Worm (Caenorhabditis elegans) whole organism, late embryonic: Measurements from ENCODE around the gene F54B11.4.

Experiments used
- C08G9.2 ChIP-seq: sonication (generic microtip); optimal IDR thresholded peaks from 2 replicates; lab custom pipeline; 2016; ENCODE audit warnings: mild to moderate bottlenecking, missing genetic modification characterization, moderate library complexity, missing compliant biosample characterization
- ceh-31 ChIP-seq: sonication (generic microtip); optimal IDR thresholded peaks from 2 replicates; lab custom pipeline; 2016; ENCODE audit warnings: missing genetic modification characterization, missing compliant biosample characterization
- ceh-48 ChIP-seq: sonication (generic microtip); optimal IDR thresholded peaks from 2 replicates; lab custom pipeline; 2016; ENCODE audit warnings: missing genetic modification characterization, inconsistent platforms, missing compliant biosample characterization
- ceh-9 ChIP-seq: sonication (generic microtip); optimal IDR thresholded peaks from 2 replicates; lab custom pipeline; 2016; ENCODE audit warnings: mild to moderate bottlenecking, missing genetic modification characterization, inconsistent platforms, missing compliant biosample characterization
- dmd-4 ChIP-seq: sonication (generic microtip); optimal IDR thresholded peaks from 2 replicates; lab custom pipeline; 2016; ENCODE audit warnings: borderline replicate concordance, missing genetic modification characterization, missing compliant biosample characterization
- lin-11 ChIP-seq: fragments of 200-800 bp; sonication (Bioruptor generic); optimal IDR thresholded peaks from 2 replicates; lab custom pipeline; 2018; ENCODE audit warnings: mild to moderate bottlenecking, missing genetic modification characterization, missing compliant biosample characterization
- pha-4 ChIP-seq: fragments of 150-350 bp; optimal IDR thresholded peaks from 2 replicates; lab custom pipeline; 2018; ENCODE audit warnings: missing biosample characterization, missing genetic modification reagents, missing genetic modification characterization
- pros-1 ChIP-seq: fragments of 150-350 bp; optimal IDR thresholded peaks from 2 replicates; lab custom pipeline; 2014; ENCODE audit warnings: missing biosample characterization, missing genetic modification reagents, missing genetic modification characterization

- TF ChIP-seq dmd-4 (tag; lab: Kevin White, UChicago) = no peak
- no peak for TF ChIP-seq pha-4 (tag; lab: Kevin White, UChicago)
- TF ChIP-seq ceh-9 = no peak
- no peak for TF ChIP-seq C08G9.2
- TF ChIP-seq ceh-31 (tag; lab: Kevin White, UChicago) = no peak
- TF ChIP-seq lin-11 (tag; lab: Kevin White, UChicago) = no peak
- TF ChIP-seq pros-1 (tag; lab: Kevin White, UChicago) = no peak
- TF ChIP-seq ceh-48 = no peak
These were observed 22.7 kb downstream of the F54B11.4 start for ce11 chrX:13615181-13615580.
